Worm (Caenorhabditis elegans): ENCODE results near the gene F53F4.15.

ce11 chrV:13666460-13666859, 45.7 kb downstream of the F53F4.15 start:
- no peak for TF ChIP-seq W03F9.2 (tag; optimal IDR thresholded peaks at IDR 0.05)
- TF ChIP-seq him-1 (tag; optimal IDR thresholded peaks at IDR 0.05): no peak
- no peak for TF ChIP-seq dao-5 (tag; optimal IDR thresholded peaks at IDR 0.05)
